Worm (Caenorhabditis elegans): Measurements from ENCODE around the gene cld-1.

ce11 chrIV:12897146-12897545, 38.9 kb downstream of the cld-1 start:
- TF ChIP-seq sea-2 (GFP tag; IDR thresholded peaks at IDR 0.05) (no peak), madf-6 (GFP tag; IDR thresholded peaks at IDR 0.05) (no peak), mxl-1 (tag; optimal IDR thresholded peaks at IDR 0.05) (no peak), ztf-22 (GFP tag; optimal IDR thresholded peaks at IDR 0.05) (no peak), die-1 (tag; optimal IDR thresholded peaks at IDR 0.05) (no peak), tlf-1 (GFP tag; optimal IDR thresholded peaks at IDR 0.05) (no peak), ztf-3 (GFP tag; optimal IDR thresholded peaks at IDR 0.05) (no peak), Y95B8A.8 (GFP tag; IDR thresholded peaks at IDR 0.05) (no peak), Y67H2A.10 (GFP tag; conservative IDR thresholded peaks at IDR 0.05) (no peak), F22D6.2 (tag; optimal IDR thresholded peaks at IDR 0.05) (no peak), F49E8.2 (tag; optimal IDR thresholded peaks at IDR 0.05; ENCODE audit: insufficient read depth) (no peak), unc-62 (GFP tag; optimal IDR thresholded peaks at IDR 0.05) (no peak), nhr-80 (tag; optimal IDR thresholded peaks at IDR 0.05) (no peak)
